Fruit fly (Drosophila melanogaster) whole organism, wandering third instar larva: ENCODE results near the gene Ktl.

Source experiments
- Abd-B ChIP-seq: fragments of >200 bp; optimal IDR thresholded peaks from 2 replicates; lab custom pipeline; 2017; ENCODE audit warnings: missing biosample characterization, missing genetic modification characterization
- CG32264 ChIP-seq: fragments of 200-800 bp; sonication (Bioruptor generic); optimal IDR thresholded peaks from 2 replicates; lab custom pipeline; 2016; ENCODE audit warnings: missing biosample characterization, missing genetic modification characterization
- CG9705 ChIP-seq: fragments of 200-800 bp; sonication (Bioruptor generic); optimal IDR thresholded peaks from 2 replicates; lab custom pipeline; 2018; ENCODE audit warnings: missing biosample characterization, mild to moderate bottlenecking, missing genetic modification characterization
- CrebA ChIP-seq: fragments of 200-800 bp; sonication (Bioruptor generic); optimal IDR thresholded peaks from 2 replicates; lab custom pipeline; 2016; ENCODE audit warnings: missing biosample characterization, mild to moderate bottlenecking, missing genetic modification characterization, borderline replicate concordance
- Dif ChIP-seq: fragments of 200-275, 200-300 bp; sonication (Bioruptor generic); optimal IDR thresholded peaks from 2 replicates; lab custom pipeline; 2018; ENCODE audit warnings: missing biosample characterization, missing genetic modification characterization; ENCODE audit not compliant: partially characterized antibody
- GATAd ChIP-seq: sonication (Bioruptor generic); optimal IDR thresholded peaks from 2 replicates; lab custom pipeline; 2016; ENCODE audit warnings: missing biosample characterization, missing genetic modification characterization
- HLH106 ChIP-seq: fragments of 200-800 bp; optimal IDR thresholded peaks from 3 replicates; lab custom pipeline; 2019; ENCODE audit warnings: missing biosample characterization, mild to moderate bottlenecking, missing genetic modification characterization, moderate library complexity
- Hnf4 ChIP-seq: fragments of 200-800 bp; sonication (Bioruptor generic); optimal IDR thresholded peaks from 2 replicates; lab custom pipeline; 2016; ENCODE audit warnings: missing biosample characterization, mild to moderate bottlenecking, missing genetic modification characterization
- Hr78 ChIP-seq: fragments of >200 bp; optimal IDR thresholded peaks from 2 replicates; lab custom pipeline; 2017; ENCODE audit warnings: missing biosample characterization, missing genetic modification characterization
- Hr83 ChIP-seq: fragments of 200-300 bp; sonication (Bioruptor generic); optimal IDR thresholded peaks from 2 replicates; lab custom pipeline; 2016; ENCODE audit warnings: missing biosample characterization, mild to moderate bottlenecking, missing genetic modification characterization, moderate library complexity; ENCODE audit not compliant: poor library complexity, severe bottlenecking
- Myc ChIP-seq: fragments of >200 bp; optimal IDR thresholded peaks from 2 replicates; lab custom pipeline; 2017
- OdsH ChIP-seq: fragments of 200-800 bp; sonication (Bioruptor generic); optimal IDR thresholded peaks from 2 replicates; lab custom pipeline; 2016; ENCODE audit warnings: missing biosample characterization, mild to moderate bottlenecking, missing genetic modification characterization
- Rel ChIP-seq, 2 experiments: fragments of 200-800 bp; sonication (Bioruptor generic) in 1 of 2; optimal IDR thresholded peaks; 2 replicates in 1 of 2; 3 replicates in 1 of 2; lab custom pipeline; 2016 to 2019; ENCODE audit warnings: mild to moderate bottlenecking in 2 of 2, missing biosample characterization in 2 of 2, missing genetic modification characterization in 2 of 2, moderate library complexity in 1 of 2
- Sp1 ChIP-seq: fragments of 200-800 bp; sonication (Bioruptor generic); optimal IDR thresholded peaks from 3 replicates; lab custom pipeline; 2019; ENCODE audit warnings: missing biosample characterization, mild to moderate bottlenecking, missing genetic modification characterization, moderate library complexity
- Vsx2 ChIP-seq: fragments of 200-300, 225-300 bp; sonication (Bioruptor generic); optimal IDR thresholded peaks from 2 replicates; lab custom pipeline; 2018; ENCODE audit warnings: missing biosample characterization, missing genetic modification characterization; ENCODE audit not compliant: partially characterized antibody
- br ChIP-seq: fragments of 200-800 bp; sonication (Bioruptor generic); optimal IDR thresholded peaks from 2 replicates; lab custom pipeline; 2016; ENCODE audit warnings: missing biosample characterization, missing genetic modification characterization
- brk ChIP-seq: fragments of 200-800 bp; sonication (Bioruptor generic); optimal IDR thresholded peaks from 2 replicates; lab custom pipeline; 2016; ENCODE audit warnings: missing biosample characterization, mild to moderate bottlenecking, missing genetic modification characterization
- dl ChIP-seq, 2 experiments: fragments of 175-275, 200-275 bp in 1 of 2; fragments of 200-275 bp in 1 of 2; sonication (Bioruptor generic); optimal IDR thresholded peaks; lab custom pipeline; 2018; ENCODE audit warnings: mild to moderate bottlenecking in 2 of 2, missing biosample characterization in 2 of 2, missing genetic modification characterization in 2 of 2, moderate library complexity in 2 of 2; ENCODE audit not compliant: partially characterized antibody in 2 of 2, insufficient read depth in 1 of 2
- dmrt93B ChIP-seq: fragments of 200-800 bp; sonication (Bioruptor generic); optimal IDR thresholded peaks from 2 replicates; lab custom pipeline; 2018; ENCODE audit warnings: missing biosample characterization, mild to moderate bottlenecking, missing genetic modification characterization
- ey ChIP-seq: fragments of 200-800 bp; sonication (Bioruptor generic); optimal IDR thresholded peaks from 2 replicates; lab custom pipeline; 2016; ENCODE audit warnings: missing biosample characterization, missing genetic modification characterization
- foxo ChIP-seq, 2 experiments: fragments of 200-800 bp; sonication (Bioruptor generic); optimal IDR thresholded peaks; 2 replicates in 1 of 2; 3 replicates in 1 of 2; lab custom pipeline; 2016 to 2017; ENCODE audit warnings: missing biosample characterization in 2 of 2, missing genetic modification characterization in 2 of 2
- fru ChIP-seq: fragments of 200-800 bp; sonication (Bioruptor generic); optimal IDR thresholded peaks from 3 replicates; lab custom pipeline; 2016; ENCODE audit warnings: missing biosample characterization, mild to moderate bottlenecking, missing genetic modification characterization
- h ChIP-seq: fragments of 200-800 bp; sonication (Bioruptor generic); optimal IDR thresholded peaks from 3 replicates; lab custom pipeline; 2016; ENCODE audit warnings: missing biosample characterization, mild to moderate bottlenecking, missing genetic modification characterization
- sage ChIP-seq: fragments of 200-800 bp; sonication (Bioruptor generic); optimal IDR thresholded peaks from 2 replicates; lab custom pipeline; 2016; ENCODE audit warnings: missing biosample characterization, mild to moderate bottlenecking, missing genetic modification characterization
- sv ChIP-seq: fragments of 200-800 bp; sonication (Bioruptor generic); optimal IDR thresholded peaks from 3 replicates; lab custom pipeline; 2016; ENCODE audit warnings: missing biosample characterization, missing genetic modification characterization
- tai ChIP-seq: sonication (Bioruptor generic); optimal IDR thresholded peaks from 2 replicates; lab custom pipeline; 2016; ENCODE audit warnings: missing biosample characterization, missing genetic modification characterization
- usp ChIP-seq: fragments of >200 bp; optimal IDR thresholded peaks from 2 replicates; lab custom pipeline; 2017; ENCODE audit warnings: missing biosample characterization, missing genetic modification characterization
- woc ChIP-seq: sonication (Bioruptor generic); optimal IDR thresholded peaks from 2 replicates; lab custom pipeline; 2016; ENCODE audit warnings: missing biosample characterization, mild to moderate bottlenecking, missing genetic modification characterization

Gene Ktl

dm6 chr3R:20905418-20905817 is 8.3 kb upstream of the Ktl start, which contains the start of gene TotX:
TotX (minus strand) TSS chr3R:20905518.
- TF ChIP-seq usp (GFP tag; lab: Kevin White, UChicago) (no peak), Dif (GFP tag; lab: Kevin White, UChicago) (no peak), sv (GFP tag; lab: Kevin White, UChicago) (no peak), OdsH (GFP tag; lab: Kevin White, UChicago) (no peak), Hr78 (no peak), CG9705 (GFP tag; lab: Kevin White, UChicago) (no peak), Rel (GFP tag; optimal IDR thresholded peaks at IDR 0.05; lab: Kevin White, UChicago) (no peak), Rel (tag; optimal IDR thresholded peaks at IDR 0.05; lab: Kevin White, UChicago) (no peak), CrebA (GFP tag; lab: Kevin White, UChicago) (no peak), h (GFP tag; lab: Kevin White, UChicago) (no peak), dmrt93B (no peak), brk (GFP tag; lab: Kevin White, UChicago) (no peak)

DNA sequence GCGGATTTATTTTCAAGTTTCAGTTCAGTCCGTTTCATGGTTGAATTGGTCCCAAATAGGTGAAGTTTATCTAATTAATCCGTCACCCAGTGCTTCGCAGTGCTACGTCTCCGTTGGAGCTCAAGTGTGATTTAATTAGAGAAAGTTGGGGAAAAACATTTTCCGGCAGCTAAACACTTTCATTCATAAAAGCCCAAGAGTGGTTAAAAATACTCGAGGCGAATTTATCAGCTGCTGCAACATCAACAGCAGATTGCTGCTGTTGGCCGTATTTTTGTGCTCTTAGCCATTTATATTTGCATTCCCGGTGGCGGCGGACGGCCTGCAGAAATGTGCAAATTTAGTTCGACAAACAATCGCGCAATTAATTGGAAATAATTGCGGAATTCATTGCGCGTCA is 4.5 kb upstream of the Ktl start, which contains the start of gene Grik:
Gene Grik, plus strand, starts transcription at position 301 of the 400 bp plus-strand sequence.
- TF ChIP-seq HLH106 (tag; lab: Kevin White, UChicago) (no peak), usp (GFP tag; lab: Kevin White, UChicago) (no peak), ey (GFP tag; lab: Kevin White, UChicago) (no peak), foxo (GFP tag; optimal IDR thresholded peaks at IDR 0.05; lab: Kevin White, UChicago) (no peak), GATAd (GFP tag; lab: Kevin White, UChicago) (no peak), Rel (GFP tag; optimal IDR thresholded peaks at IDR 0.05; lab: Kevin White, UChicago) (no peak), Rel (tag; optimal IDR thresholded peaks at IDR 0.05; lab: Kevin White, UChicago) (no peak), dmrt93B (no peak), fru (GFP tag; lab: Kevin White, UChicago) (no peak), br (GFP tag; lab: Kevin White, UChicago) (no peak), Hr78 (no peak), sage (no peak), CG32264 (GFP tag; lab: Kevin White, UChicago) (no peak), brk (GFP tag; lab: Kevin White, UChicago) (no peak), woc (GFP tag; lab: Kevin White, UChicago) (no peak), Hnf4 (GFP tag; lab: Kevin White, UChicago) (no peak)
- TF ChIP-seq, all 38 proteins: peak for 0

DNA sequence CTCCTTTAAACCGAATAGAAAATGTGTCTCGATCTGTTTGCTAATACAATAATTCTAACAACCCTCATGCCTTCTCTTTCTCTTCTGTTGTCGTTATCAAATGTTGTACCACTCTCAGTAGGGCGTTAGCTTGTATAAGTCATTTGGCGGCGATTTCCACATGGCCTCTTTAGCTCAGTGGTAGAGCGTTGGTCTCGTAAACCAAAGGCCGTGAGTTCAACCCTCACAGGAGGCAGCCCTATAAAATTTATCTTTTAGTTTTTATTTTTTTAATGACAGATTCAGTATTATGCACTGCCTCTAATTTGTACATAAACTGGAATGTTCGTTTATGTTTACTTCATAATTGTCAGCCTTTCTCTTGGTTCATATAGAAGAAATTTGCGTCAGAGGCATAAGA is 5.6 kb downstream of the Ktl start:
- TF ChIP-seq sv (GFP tag; lab: Kevin White, UChicago) (no peak), Myc (lab: Kevin White, UChicago) (no peak), CrebA (GFP tag; lab: Kevin White, UChicago) (peak; percentile 24), dl (GFP tag; optimal IDR thresholded peaks at IDR 0.05; lab: Kevin White, UChicago; ENCODE audit: insufficient read depth in 1 of 2, partially characterized antibody in 2 of 2) (peak in 1 of 2 experiments; percentile 3), tai (GFP tag; lab: Kevin White, UChicago) (peak; percentile 11), Hnf4 (GFP tag; lab: Kevin White, UChicago) (no peak), CG9705 (GFP tag; lab: Kevin White, UChicago) (no peak), Vsx2 (GFP tag; lab: Kevin White, UChicago) (no peak)

DNA sequence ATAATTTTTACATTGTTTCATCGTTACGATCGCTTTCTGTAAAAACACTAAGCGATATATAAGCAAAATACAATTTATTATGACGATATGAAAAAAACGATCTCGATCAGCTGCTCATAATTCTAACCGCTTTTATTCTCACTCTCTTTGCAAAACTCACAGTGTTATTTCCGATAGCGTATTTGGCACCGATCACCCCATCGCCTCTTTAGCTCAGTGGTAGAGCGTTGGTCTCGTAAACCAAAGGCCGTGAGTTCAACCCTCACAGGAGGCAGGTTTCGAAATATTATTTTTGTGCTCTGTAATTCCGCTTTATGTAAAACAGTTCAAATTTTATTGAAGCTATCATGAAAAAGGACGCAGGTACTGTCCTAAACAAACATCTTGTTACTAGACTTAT is 6.2 kb downstream of the Ktl start:
- TF ChIP-seq Sp1 (GFP tag; lab: Kevin White, UChicago): no peak

dm6 chr3R:20890505-20890904 is 6.6 kb downstream of the Ktl start:
- TF ChIP-seq dl (GFP tag; optimal IDR thresholded peaks at IDR 0.05; lab: Kevin White, UChicago; ENCODE audit: insufficient read depth in 1 of 2, partially characterized antibody in 2 of 2) (no peak), Abd-B (GFP tag; lab: Kevin White, UChicago) (no peak), Vsx2 (GFP tag; lab: Kevin White, UChicago) (peak; percentile 52), HLH106 (tag; lab: Kevin White, UChicago) (no peak), Dif (GFP tag; lab: Kevin White, UChicago) (no peak), CrebA (GFP tag; lab: Kevin White, UChicago) (no peak), Hr83 (no peak)
